Fruit fly (Drosophila melanogaster) ovary, adult (tissue): Measurements from ENCODE around the gene CG11409.

Experiments used
- CG17801 ChIP-seq: fragments of 200-800 bp; optimal IDR thresholded peaks from 2 replicates; lab custom pipeline; 2019; ENCODE audit warnings: missing biosample characterization, mild to moderate bottlenecking, missing genetic modification characterization, moderate library complexity; ENCODE audit not compliant: partially characterized antibody

Gene CG11409

dm6 chrX:1298287-1298686 is 43.1 kb downstream of the CG11409 start, which contains the start of gene CG32811:
Gene CG32811 (minus strand): TSS chrX:1298387.
- TF ChIP-seq CG17801 (GFP tag; lab: Kevin White, UChicago), result no peak

- peak; percentile 22 for TF ChIP-seq CG17801 (GFP tag; lab: Kevin White, UChicago)
Measured at dm6 chrX:1288924-1289608, 52.3 kb downstream of the CG11409 start.

dm6 chrX:1286868-1287835 is 54.2 kb downstream of the CG11409 start, which contains the start of gene CG32812:
Gene CG32812 (plus strand): TSS chrX:1287290.
- no peak for TF ChIP-seq CG17801 (GFP tag; lab: Kevin White, UChicago)

- no peak for TF ChIP-seq CG17801 (GFP tag; lab: Kevin White, UChicago)
Measured at dm6 chrX:1286136-1286535, 55.3 kb downstream of the CG11409 start.

dm6 chrX:1285273-1285672 is 56.1 kb downstream of the CG11409 start:
- no peak for TF ChIP-seq CG17801 (GFP tag; lab: Kevin White, UChicago)

- no peak for TF ChIP-seq CG17801 (GFP tag; lab: Kevin White, UChicago)
Measured at dm6 chrX:1284238-1284637, 57.1 kb downstream of the CG11409 start.

dm6 chrX:1282953-1283568 is 58.3 kb downstream of the CG11409 start:
- no peak for TF ChIP-seq CG17801 (GFP tag; lab: Kevin White, UChicago)

dm6 chrX:1282433-1282832 is 59.0 kb downstream of the CG11409 start:
- TF ChIP-seq CG17801 (GFP tag; lab: Kevin White, UChicago), result no peak
